ENCODE assay signal across 6 fruit fly cellular contexts in the genomic region with DNA sequence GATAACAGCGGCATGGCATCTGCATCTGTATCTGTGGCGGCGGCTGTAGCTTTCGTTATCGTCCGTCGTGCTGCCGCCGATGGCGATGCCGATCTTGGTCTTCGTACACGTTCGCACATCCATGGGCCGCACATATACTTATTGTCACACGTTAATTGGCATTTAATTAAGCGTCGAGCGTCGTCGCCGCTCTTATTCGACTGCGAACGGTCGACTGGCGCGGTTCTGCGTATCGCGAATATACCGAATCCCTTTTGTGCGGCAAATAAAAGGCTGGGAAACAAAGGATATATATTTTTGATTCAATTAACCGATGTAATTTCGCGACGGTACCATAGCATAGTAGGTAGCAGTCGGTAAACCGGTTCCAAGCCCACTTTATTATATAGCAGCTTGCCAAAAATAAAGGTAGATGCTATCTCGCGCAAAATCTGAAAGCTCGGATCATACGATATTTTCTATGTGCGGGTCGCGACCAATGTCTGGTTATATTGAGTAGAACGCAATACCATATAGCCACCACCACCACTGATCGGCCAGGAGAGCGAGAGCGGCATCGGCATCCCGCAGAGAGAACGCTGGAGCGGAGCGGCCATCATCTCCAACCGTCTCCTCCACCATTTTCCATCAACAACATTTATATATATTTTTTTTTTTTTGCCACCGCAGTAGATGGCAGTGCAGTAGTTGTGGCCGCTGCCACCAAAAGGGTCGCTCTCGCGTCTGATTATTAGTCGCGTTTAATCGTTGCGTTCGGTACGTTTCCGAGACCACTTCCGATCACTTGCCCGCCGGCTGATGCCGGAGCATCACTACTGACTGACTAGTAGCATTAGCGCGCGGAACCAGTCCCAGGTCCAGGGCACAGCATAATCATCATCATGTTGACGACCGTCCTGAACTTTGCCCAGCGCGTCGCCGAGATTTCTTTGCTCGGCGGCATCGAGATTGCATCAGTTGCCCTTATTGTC.
TF ChIP-seq lines count a peak whose summit lies in the region.

A gene (plus strand): TSS at position 192 of the 971 bp plus-strand sequence.

- TF ChIP-seq CTCF in whole organism, embryonic (GFP tag; optimal IDR thresholded peaks at IDR 0.05; lab: Kevin White, UChicago), result no peak

TF ChIP-seq in whole organism, 6 proteins besides CTCF, POLR2A, EP300 and RAD21:
- TF ChIP-seq usp (GFP tag; optimal IDR thresholded peaks at IDR 0.05; lab: Kevin White, UChicago) (no peak), Dll (optimal IDR thresholded peaks at IDR 0.05; lab: Kevin White, UChicago) (peak; percentile 28)
TF ChIP-seq in whole organism: peak in this region for 1.

TF ChIP-seq in whole organism, adult, 20 proteins besides CTCF, POLR2A, EP300 and RAD21 (continues in another document):
- peak; percentile 40 for TF ChIP-seq Crg-1 (GFP tag; optimal IDR thresholded peaks at IDR 0.05; lab: Kevin White, UChicago)
- peak; percentile 76 for TF ChIP-seq toe (GFP tag; optimal IDR thresholded peaks at IDR 0.05; lab: Kevin White, UChicago)
- peak; percentile 48 for TF ChIP-seq CG5204 (GFP tag; optimal IDR thresholded peaks at IDR 0.05; lab: Kevin White, UChicago)
- peak; percentile 11 for TF ChIP-seq Hr96 (GFP tag; optimal IDR thresholded peaks at IDR 0.05; lab: Kevin White, UChicago)
- peak; percentile 33 for TF ChIP-seq CG14711 (tag; optimal IDR thresholded peaks at IDR 0.05; lab: Kevin White, UChicago)
- TF ChIP-seq pad (GFP tag; optimal IDR thresholded peaks at IDR 0.05; lab: Kevin White, UChicago), result peak; percentile 23
- peak; percentile 45 for TF ChIP-seq CG12768 (GFP tag; optimal IDR thresholded peaks at IDR 0.05; lab: Kevin White, UChicago)
- no peak for TF ChIP-seq cnc (optimal IDR thresholded peaks at IDR 0.05; lab: Kevin White, UChicago)
- TF ChIP-seq tj (GFP tag; optimal IDR thresholded peaks at IDR 0.05; lab: Kevin White, UChicago), result peak; percentile 16
- peak; percentile 61 for TF ChIP-seq CG11617 (GFP tag; optimal IDR thresholded peaks at IDR 0.05; lab: Kevin White, UChicago)
- TF ChIP-seq kay (GFP tag; lab: Kevin White, UChicago; ENCODE audit: borderline replicate concordance), result peak; percentile 87
- TF ChIP-seq Mnt (GFP tag; optimal IDR thresholded peaks at IDR 0.05; lab: Kevin White, UChicago), result peak; percentile 75
- peak; percentile 45 for TF ChIP-seq bab1 (GFP tag; optimal IDR thresholded peaks at IDR 0.05; lab: Kevin White, UChicago)
- TF ChIP-seq ovo (GFP tag; optimal IDR thresholded peaks at IDR 0.05; lab: Kevin White, UChicago), result no peak
- no peak for TF ChIP-seq CG33017 (tag; optimal IDR thresholded peaks at IDR 0.05; lab: Kevin White, UChicago)

TF ChIP-seq in whole organism, embryonic, 481 proteins besides CTCF, POLR2A, EP300 and RAD21 (continues in another document):
- TF ChIP-seq sug (tag; optimal IDR thresholded peaks at IDR 0.05; lab: Kevin White, UChicago) (peak; percentile 70), HHEX (GFP tag; optimal IDR thresholded peaks at IDR 0.05; lab: Kevin White, UChicago) (peak; percentile 16), ro (GFP tag; IDR thresholded peaks at IDR 0.05; lab: Robert Waterston, UW) (no peak), Asciz (GFP tag; optimal IDR thresholded peaks at IDR 0.05; lab: Kevin White, UChicago) (no peak), CG34224 (GFP tag; IDR thresholded peaks at IDR 0.05; lab: Robert Waterston, UW; ENCODE audit: partially characterized antibody) (0 out of 3 replicates have a peak, but pooled peaks have one; percentile 16), nau (GFP tag; optimal IDR thresholded peaks at IDR 0.05; lab: Kevin White, UChicago) (no peak), zfh1 (GFP tag; IDR thresholded peaks at IDR 0.05; lab: Robert Waterston, UW) (no peak), Med (GFP tag; lab: Kevin White, UChicago) (peak; percentile 82), ken (GFP tag; IDR thresholded peaks at IDR 0.05; lab: Robert Waterston, UW) (0 out of 3 replicates have a peak, but pooled peaks have one; percentile 21), Six4 (GFP tag; optimal IDR thresholded peaks at IDR 0.05; lab: Kevin White, UChicago) (no peak), CG13123 (GFP tag; optimal IDR thresholded peaks at IDR 0.05; lab: Kevin White, UChicago) (no peak), ewg (GFP tag; optimal IDR thresholded peaks at IDR 0.05; lab: Kevin White, UChicago) (no peak), Hmr (GFP tag; optimal IDR thresholded peaks at IDR 0.05; lab: Kevin White, UChicago) (peak; percentile 4), Bdp1 (GFP tag; optimal IDR thresholded peaks at IDR 0.05; lab: Kevin White, UChicago) (no peak), CG12299 (tag; optimal IDR thresholded peaks at IDR 0.05; lab: Kevin White, UChicago) (no peak)

TF ChIP-seq in whole organism, prepupa, 60 proteins besides CTCF, POLR2A, EP300 and RAD21 (continues in another document):
- TF ChIP-seq dac (GFP tag; optimal IDR thresholded peaks at IDR 0.05; lab: Kevin White, UChicago) (no peak), dsx (GFP tag; optimal IDR thresholded peaks at IDR 0.05; lab: Kevin White, UChicago; ENCODE audit: poor library complexity, severe bottlenecking) (peak; percentile 5), Hr39 (GFP tag; optimal IDR thresholded peaks at IDR 0.05; lab: Kevin White, UChicago) (no peak), eg (GFP tag; IDR thresholded peaks at IDR 0.05; lab: Robert Waterston, UW) (no peak), spab (GFP tag; optimal IDR thresholded peaks at IDR 0.05; lab: Kevin White, UChicago) (peak; percentile 27), achi (GFP tag; optimal IDR thresholded peaks at IDR 0.05; lab: Kevin White, UChicago) (no peak), CG4318 (GFP tag; optimal IDR thresholded peaks at IDR 0.05; lab: Kevin White, UChicago) (no peak), CG6276 (GFP tag; optimal IDR thresholded peaks at IDR 0.05; lab: Kevin White, UChicago) (no peak), CG6854 (GFP tag; optimal IDR thresholded peaks at IDR 0.05; lab: Kevin White, UChicago) (peak; percentile 3), topi (GFP tag; optimal IDR thresholded peaks at IDR 0.05; lab: Kevin White, UChicago) (peak; percentile 23), Ets21C (GFP tag; optimal IDR thresholded peaks at IDR 0.05; lab: Kevin White, UChicago) (no peak), svp (GFP tag; lab: Kevin White, UChicago) (peak; percentile 82), CG11762 (GFP tag; optimal IDR thresholded peaks at IDR 0.05; lab: Kevin White, UChicago; ENCODE audit: insufficient read depth) (no peak), CG9139 (GFP tag; optimal IDR thresholded peaks at IDR 0.05; lab: Kevin White, UChicago) (peak; percentile 55), fd59A (GFP tag; optimal IDR thresholded peaks at IDR 0.05; lab: Kevin White, UChicago) (no peak), CG8119 (GFP tag; IDR thresholded peaks at IDR 0.05; lab: Robert Waterston, UW) (0 out of 3 replicates have a peak, but pooled peaks have one; percentile 12)

TF ChIP-seq in whole organism, pupa, 21 proteins besides CTCF, POLR2A, EP300 and RAD21:
- TF ChIP-seq CG8301 (tag; optimal IDR thresholded peaks at IDR 0.05; lab: Kevin White, UChicago) (no peak), gl (tag; optimal IDR thresholded peaks at IDR 0.05; lab: Kevin White, UChicago) (peak; percentile 79), CG17806 (tag; optimal IDR thresholded peaks at IDR 0.05; lab: Kevin White, UChicago) (no peak), CG13204 (GFP tag; optimal IDR thresholded peaks at IDR 0.05; lab: Kevin White, UChicago) (peak; percentile 95), Pif1B (GFP tag; optimal IDR thresholded peaks at IDR 0.05; lab: Kevin White, UChicago) (peak; percentile 23), CG15710 (tag; optimal IDR thresholded peaks at IDR 0.05; lab: Kevin White, UChicago) (no peak), CG4496 (GFP tag; IDR thresholded peaks at IDR 0.05; lab: Robert Waterston, UW) (no peak), CG14655 (GFP tag; optimal IDR thresholded peaks at IDR 0.05; lab: Kevin White, UChicago) (no peak), CG12605 (GFP tag; IDR thresholded peaks at IDR 0.05; lab: Robert Waterston, UW) (peak; percentile 28), Pif1A (GFP tag; optimal IDR thresholded peaks at IDR 0.05; lab: Kevin White, UChicago) (peak; percentile 27), CG32121 (GFP tag; IDR thresholded peaks at IDR 0.05; lab: Robert Waterston, UW) (peak; percentile 45; the same call in 1 of the 2 replicates), Ets98B (GFP tag; IDR thresholded peaks at IDR 0.05; lab: Robert Waterston, UW) (peak; percentile 25; the same call in 1 of the 2 replicates)

TF ChIP-seq in whole organism, wandering third instar larva, 38 proteins besides CTCF, POLR2A, EP300 and RAD21:
- TF ChIP-seq OdsH (GFP tag; optimal IDR thresholded peaks at IDR 0.05; lab: Kevin White, UChicago), result peak; percentile 42
- TF ChIP-seq dsf (GFP tag; optimal IDR thresholded peaks at IDR 0.05; lab: Kevin White, UChicago; ENCODE audit: borderline replicate concordance), result no peak
- no peak for TF ChIP-seq Myc (optimal IDR thresholded peaks at IDR 0.05; lab: Kevin White, UChicago)
- TF ChIP-seq rgr (GFP tag; optimal IDR thresholded peaks at IDR 0.05; lab: Kevin White, UChicago), result peak; percentile 38
- TF ChIP-seq fru (GFP tag; optimal IDR thresholded peaks at IDR 0.05; lab: Kevin White, UChicago), result peak; percentile 22
- no peak for TF ChIP-seq Rel (GFP tag; optimal IDR thresholded peaks at IDR 0.05; lab: Kevin White, UChicago)
- peak; percentile 63 for TF ChIP-seq Rel (tag; optimal IDR thresholded peaks at IDR 0.05; lab: Kevin White, UChicago)
- TF ChIP-seq HLH106 (tag; optimal IDR thresholded peaks at IDR 0.05; lab: Kevin White, UChicago), result peak; percentile 4
- TF ChIP-seq h (GFP tag; optimal IDR thresholded peaks at IDR 0.05; lab: Kevin White, UChicago), result peak; percentile 79
- TF ChIP-seq Mio (GFP tag; optimal IDR thresholded peaks at IDR 0.05; lab: Kevin White, UChicago), result no peak
- TF ChIP-seq Hnf4 (GFP tag; optimal IDR thresholded peaks at IDR 0.05; lab: Kevin White, UChicago), result peak; percentile 6
- peak; percentile 35 to 80 for TF ChIP-seq dl (GFP tag; optimal IDR thresholded peaks at IDR 0.05; lab: Kevin White, UChicago; ENCODE audit: insufficient read depth in 1 of 2, partially characterized antibody in 2 of 2)
- TF ChIP-seq sage (GFP tag; optimal IDR thresholded peaks at IDR 0.05; lab: Kevin White, UChicago), result peak; percentile 5
- no peak for TF ChIP-seq psq (GFP tag; optimal IDR thresholded peaks at IDR 0.05; lab: Kevin White, UChicago)
- TF ChIP-seq Dif (GFP tag; optimal IDR thresholded peaks at IDR 0.05; lab: Kevin White, UChicago; ENCODE audit: partially characterized antibody), result peak; percentile 87
- TF ChIP-seq Hr78 (GFP tag; optimal IDR thresholded peaks at IDR 0.05; lab: Kevin White, UChicago), result no peak
- peak; percentile 4 for TF ChIP-seq woc (GFP tag; optimal IDR thresholded peaks at IDR 0.05; lab: Kevin White, UChicago)
- peak; percentile 38 for TF ChIP-seq Hr83 (GFP tag; optimal IDR thresholded peaks at IDR 0.05; lab: Kevin White, UChicago; ENCODE audit: poor library complexity, severe bottlenecking)
- peak; percentile 30 for TF ChIP-seq br (GFP tag; optimal IDR thresholded peaks at IDR 0.05; lab: Kevin White, UChicago)
- peak; percentile 21 for TF ChIP-seq Jra (GFP tag; optimal IDR thresholded peaks at IDR 0.05; lab: Kevin White, UChicago)
- peak; percentile 2 for TF ChIP-seq CG9705 (GFP tag; optimal IDR thresholded peaks at IDR 0.05; lab: Kevin White, UChicago)
- TF ChIP-seq Sp1 (GFP tag; optimal IDR thresholded peaks at IDR 0.05; lab: Kevin White, UChicago), result peak; percentile 48
- peak; percentile 40 for TF ChIP-seq GATAd (GFP tag; optimal IDR thresholded peaks at IDR 0.05; lab: Kevin White, UChicago)
